Worm (Caenorhabditis elegans): ENCODE results near the gene ctsa-2.

The ctsa-2 gene

DNA sequence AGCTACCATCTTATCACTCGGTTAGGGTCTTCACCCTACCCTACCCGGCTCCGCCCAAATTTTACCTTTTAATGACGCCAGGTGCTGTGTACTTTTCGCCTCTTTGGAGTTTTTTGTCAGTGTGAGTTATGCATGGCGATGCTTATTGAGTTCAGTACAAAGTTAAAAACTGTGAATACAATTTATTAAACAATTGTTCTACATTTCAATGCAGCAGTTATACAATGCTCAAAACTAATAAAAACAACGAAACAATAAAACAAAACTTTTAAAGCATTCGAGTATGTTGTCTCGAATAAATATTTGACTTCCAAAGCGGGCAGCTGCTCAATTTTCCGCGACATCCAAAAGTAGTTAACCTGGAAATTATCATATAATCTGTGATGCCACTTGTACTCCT lies at the start of gene ctsa-2:
Gene ctsa-2 (minus strand): TSS at position 101 of the 400 bp plus-strand sequence.
- no peak for TF ChIP-seq unc-62 (GFP tag; optimal IDR thresholded peaks at IDR 0.05)
- no peak for TF ChIP-seq F57C9.4 (tag; optimal IDR thresholded peaks at IDR 0.05)

DNA sequence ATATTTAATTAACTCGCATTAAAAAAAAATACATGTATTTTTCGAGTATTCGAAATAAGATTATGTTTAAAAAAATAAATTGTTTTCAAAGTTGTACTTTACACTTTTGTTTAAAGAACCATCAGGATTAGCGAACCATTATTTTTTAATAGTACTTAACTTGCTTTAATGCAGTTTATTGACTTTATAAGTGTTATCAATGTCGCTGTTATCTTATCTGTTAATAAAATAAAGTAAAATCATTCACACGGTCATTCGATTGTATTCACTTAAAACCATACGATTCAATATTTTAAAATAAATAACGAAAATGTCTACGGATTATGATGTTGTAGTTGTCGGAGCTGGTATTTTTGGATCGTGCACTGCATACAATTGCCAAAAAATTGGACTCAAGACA lies 46.1 kb upstream of the ctsa-2 start, which contains the start of gene C15B12.1:
Gene C15B12.1 (plus strand): TSS at position 271 of the 400 bp plus-strand sequence.
- TF ChIP-seq sea-2 (GFP tag; IDR thresholded peaks at IDR 0.05), result no peak
- TF ChIP-seq lin-54 (GFP tag; optimal IDR thresholded peaks at IDR 0.05), result no peak
- TF ChIP-seq ztf-25 (GFP tag; IDR thresholded peaks at IDR 0.05), result no peak
- TF ChIP-seq B0261.1 (tag; optimal IDR thresholded peaks at IDR 0.05), result no peak
- TF ChIP-seq lin-35 (GFP tag; optimal IDR thresholded peaks at IDR 0.05), result no peak
- no peak for TF ChIP-seq hlh-12 (tag; optimal IDR thresholded peaks at IDR 0.05)
- no peak for TF ChIP-seq egrh-3 (GFP tag; IDR thresholded peaks at IDR 0.05)

DNA sequence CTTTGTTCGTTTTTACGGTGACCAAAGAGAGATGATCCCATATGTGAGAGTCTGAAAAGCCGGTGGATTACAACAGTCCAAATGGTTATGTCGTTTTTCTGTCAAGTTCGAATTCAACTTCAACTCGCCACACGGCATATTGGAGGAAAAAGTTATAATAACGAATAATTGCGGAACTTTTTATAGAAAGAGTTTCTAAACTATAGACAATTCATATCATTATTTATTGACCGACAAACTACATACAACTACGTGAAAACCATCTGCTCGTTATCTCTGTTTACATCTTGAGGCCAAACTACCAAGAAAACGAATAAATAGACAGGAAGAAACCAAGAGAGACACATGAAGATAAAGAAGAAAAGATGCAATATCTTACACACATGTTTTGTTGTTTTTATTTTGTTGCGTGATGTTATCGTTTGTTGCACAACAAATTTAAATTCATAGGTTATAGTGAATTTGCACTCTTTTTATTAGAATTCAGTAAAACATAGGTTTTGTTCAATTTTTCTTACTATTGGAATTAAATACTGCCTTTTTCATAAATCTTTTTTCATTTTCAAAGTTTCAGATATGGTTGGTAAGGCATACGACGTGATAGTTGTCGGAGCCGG lies 43.4 kb upstream of the ctsa-2 start, which contains the start of the genes C15B12.4 and C15B12.8:
Gene C15B12.4 (minus strand): TSS at position 51 of the 617 bp plus-strand sequence.
Gene C15B12.8 (plus strand): TSS at position 567 of the 617 bp plus-strand sequence.
- no peak for TF ChIP-seq D2030.7 (GFP tag; IDR thresholded peaks at IDR 0.05)
- no peak for TF ChIP-seq nfyb-1 (GFP tag; IDR thresholded peaks at IDR 0.05)
- TF ChIP-seq xnd-1 (tag; optimal IDR thresholded peaks at IDR 0.05), result no peak
- no peak for TF ChIP-seq dpff-1 (tag; optimal IDR thresholded peaks at IDR 0.05)
- TF ChIP-seq ama-1 (optimal IDR thresholded peaks at IDR 0.05), result no peak
- TF ChIP-seq ama-1 (GFP tag; optimal IDR thresholded peaks at IDR 0.05), result no peak
- TF ChIP-seq somi-1 (GFP tag; optimal IDR thresholded peaks at IDR 0.05), result no peak
- no peak for TF ChIP-seq ceh-100 (GFP tag; IDR thresholded peaks at IDR 0.05)
- TF ChIP-seq akir-1 (GFP tag; optimal IDR thresholded peaks at IDR 0.05), result no peak
- TF ChIP-seq F22D6.2 (tag; optimal IDR thresholded peaks at IDR 0.05), result no peak
- TF ChIP-seq nhr-80 (tag; optimal IDR thresholded peaks at IDR 0.05), result no peak
- no peak for TF ChIP-seq B0019.2 (GFP tag; conservative IDR thresholded peaks at IDR 0.05)
- TF ChIP-seq dpl-1 (GFP tag; optimal IDR thresholded peaks at IDR 0.05), result no peak
- TF ChIP-seq egl-18 (GFP tag; IDR thresholded peaks at IDR 0.05), result no peak
- TF ChIP-seq ceh-58 (GFP tag; IDR thresholded peaks at IDR 0.05), result no peak
- TF ChIP-seq T26A5.8 (tag; optimal IDR thresholded peaks at IDR 0.05), result no peak
- no peak for TF ChIP-seq lin-54 (GFP tag; optimal IDR thresholded peaks at IDR 0.05)
- no peak for TF ChIP-seq nfya-2 (GFP tag; IDR thresholded peaks at IDR 0.05)
- TF ChIP-seq pbrm-1 (GFP tag; IDR thresholded peaks at IDR 0.05), result no peak

DNA sequence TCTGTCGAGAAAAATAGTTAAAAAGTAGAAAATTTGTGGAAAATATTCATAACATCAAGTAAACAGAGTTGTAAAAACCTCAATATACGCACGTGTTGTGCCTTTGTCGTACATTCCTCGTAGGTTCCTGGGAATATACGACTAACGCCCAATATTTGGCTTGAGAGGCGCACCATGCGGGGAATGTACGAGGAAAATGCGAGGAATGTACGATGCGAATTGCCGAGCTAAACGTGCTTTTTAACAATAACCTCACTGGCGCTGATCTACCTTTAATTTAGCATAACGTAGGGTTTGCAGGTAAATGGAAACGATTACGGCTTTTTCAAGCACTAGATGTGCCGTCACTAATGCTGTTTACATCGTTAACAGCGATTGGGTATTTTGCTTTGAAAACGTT lies 38.1 kb upstream of the ctsa-2 start, which contains the start of gene C15B12.9:
Gene C15B12.9 (plus strand): TSS at position 301 of the 400 bp plus-strand sequence.
- TF ChIP-seq xnd-1 (tag; optimal IDR thresholded peaks at IDR 0.05) (no peak), zfh-2 (GFP tag; conservative IDR thresholded peaks at IDR 0.05) (no peak), F10E7.11 (tag; optimal IDR thresholded peaks at IDR 0.05) (no peak), hsf-1 (GFP tag; IDR thresholded peaks at IDR 0.05) (no peak), hlh-26 (GFP tag; conservative IDR thresholded peaks at IDR 0.05) (no peak), attf-5 (GFP tag; optimal IDR thresholded peaks at IDR 0.05) (no peak), snpc-1.1 (tag; optimal IDR thresholded peaks at IDR 0.05; ENCODE audit: insufficient read depth) (no peak), bed-1 (GFP tag; IDR thresholded peaks at IDR 0.05) (no peak), attf-6 (GFP tag; IDR thresholded peaks at IDR 0.05) (no peak), hrde-1 (tag; optimal IDR thresholded peaks at IDR 0.05; ENCODE audit: borderline replicate concordance) (no peak), Y53G8AR.9 (GFP tag; conservative IDR thresholded peaks at IDR 0.05) (no peak), hlh-12 (tag; optimal IDR thresholded peaks at IDR 0.05) (no peak), athp-1 (tag; optimal IDR thresholded peaks at IDR 0.05) (no peak), dox-1 (GFP tag; IDR thresholded peaks at IDR 0.05) (no peak), ztf-3 (GFP tag; optimal IDR thresholded peaks at IDR 0.05) (no peak), K12H6.12 (tag; optimal IDR thresholded peaks at IDR 0.05) (no peak), B0336.3 (GFP tag; IDR thresholded peaks at IDR 0.05) (no peak), egl-18 (GFP tag; IDR thresholded peaks at IDR 0.05) (no peak)

Measured in whole organism, young adult.